Worm (Caenorhabditis elegans) whole organism, L4 larva: ENCODE results near the gene act-1.

Experiments used
- D1046.2 ChIP-seq: fragments of 200-800 bp; sonication (Bioruptor generic); IDR thresholded peaks from 2 replicates; pipeline ENCODE4 v1.3.6; 2022; ENCODE audit warnings: missing genetic modification characterization, missing compliant biosample characterization
- F10B5.3 ChIP-seq: sonication (generic microtip); optimal IDR thresholded peaks from 2 replicates; lab custom pipeline; 2016; ENCODE audit warnings: mild to moderate bottlenecking, missing genetic modification characterization, missing compliant biosample characterization
- F26F4.8 ChIP-seq: fragments of 200-800 bp; sonication (Bioruptor generic); conservative IDR thresholded peaks from 2 replicates; pipeline ENCODE4 v1.3.6; 2022; ENCODE audit warnings: missing genetic modification characterization, missing compliant biosample characterization
- F37D6.2 ChIP-seq: sonication (generic microtip); optimal IDR thresholded peaks from 2 replicates; lab custom pipeline; 2016; ENCODE audit warnings: mild to moderate bottlenecking, missing genetic modification characterization, missing compliant biosample characterization
- T20F7.1 ChIP-seq: fragments of 200-800 bp; sonication (Bioruptor generic); optimal IDR thresholded peaks from 2 replicates; lab custom pipeline; 2018; ENCODE audit warnings: mild to moderate bottlenecking, missing genetic modification characterization, missing compliant biosample characterization
- Y105C5A.15 ChIP-seq: fragments of 200-800 bp; sonication (Bioruptor generic); IDR thresholded peaks from 2 replicates; pipeline ENCODE4 v1.3.6; 2022; ENCODE audit warnings: missing genetic modification characterization, missing compliant biosample characterization
- Y48G9A.11 ChIP-seq: fragments of 200-800 bp; sonication (Bioruptor generic); IDR thresholded peaks from 2 replicates; pipeline ENCODE4 v1.3.6; 2022; ENCODE audit warnings: missing genetic modification reagents, missing genetic modification characterization, missing compliant biosample characterization
- ZK546.5 ChIP-seq, 2 experiments: sonication (generic microtip); optimal IDR thresholded peaks; 2 replicates each; lab custom pipeline; 2017; ENCODE audit warnings: missing biosample characterization in 2 of 2, missing genetic modification characterization in 2 of 2
- aly-2 ChIP-seq: sonication (generic microtip); optimal IDR thresholded peaks from 2 replicates; lab custom pipeline; 2018; ENCODE audit warnings: missing biosample characterization, missing genetic modification characterization
- arid-1 ChIP-seq: fragments of 200-800 bp; sonication (Bioruptor generic); conservative IDR thresholded peaks from 2 replicates; pipeline ENCODE4 v1.3.6; 2022; ENCODE audit warnings: missing genetic modification reagents, missing genetic modification characterization, missing compliant biosample characterization
- ceh-20 ChIP-seq: fragments of 200-800 bp; sonication (Bioruptor generic); IDR thresholded peaks from 2 replicates; pipeline ENCODE4 v1.3.6; 2022; ENCODE audit warnings: missing genetic modification reagents, missing genetic modification characterization, missing compliant biosample characterization
- ceh-32 ChIP-seq: sonication (generic microtip); optimal IDR thresholded peaks from 2 replicates; lab custom pipeline; 2016; ENCODE audit warnings: mild to moderate bottlenecking, missing genetic modification characterization, missing compliant biosample characterization; ENCODE audit not compliant: poor library complexity
- ceh-82 ChIP-seq: sonication (generic microtip); optimal IDR thresholded peaks from 2 replicates; lab custom pipeline; 2017; ENCODE audit warnings: missing biosample characterization, missing genetic modification characterization
- daf-19 ChIP-seq: fragments of 200-800 bp; sonication (Bioruptor generic); conservative IDR thresholded peaks from 2 replicates; pipeline ENCODE4 v1.3.6; 2022; ENCODE audit warnings: missing genetic modification characterization, missing compliant biosample characterization
- dpl-1 ChIP-seq: fragments of 150-350 bp; optimal IDR thresholded peaks from 2 replicates; lab custom pipeline; 2014; ENCODE audit warnings: missing biosample characterization, missing genetic modification reagents, missing genetic modification characterization
- dve-1 ChIP-seq: sonication (generic microtip); optimal IDR thresholded peaks from 2 replicates; lab custom pipeline; 2017; ENCODE audit warnings: antibody characterized with exemption, mild to moderate bottlenecking, missing genetic modification characterization, missing compliant biosample characterization; ENCODE audit not compliant: insufficient read depth
- egl-27 ChIP-seq: sonication (generic microtip); optimal IDR thresholded peaks from 3 replicates; lab custom pipeline; 2017; ENCODE audit warnings: missing biosample characterization, missing genetic modification reagents, missing genetic modification characterization
- egl-43 ChIP-seq: fragments of 200-800 bp; sonication (Bioruptor generic); IDR thresholded peaks from 2 replicates; pipeline ENCODE4 v1.3.6; 2022; ENCODE audit warnings: missing genetic modification reagents, missing genetic modification characterization, missing compliant biosample characterization
- hlh-30 ChIP-seq: sonication (generic microtip); optimal IDR thresholded peaks from 2 replicates; lab custom pipeline; 2017; ENCODE audit warnings: antibody characterized with exemption, mild to moderate bottlenecking, missing genetic modification characterization, missing compliant biosample characterization; ENCODE audit not compliant: insufficient read depth
- lin-1 ChIP-seq: fragments of 200-800 bp; sonication (Bioruptor generic); IDR thresholded peaks from 2 replicates; pipeline ENCODE4 v1.3.6; 2022; ENCODE audit warnings: missing genetic modification reagents, missing genetic modification characterization, missing compliant biosample characterization
- lin-39 ChIP-seq: fragments of 150-350 bp; optimal IDR thresholded peaks from 2 replicates; lab custom pipeline; 2014; ENCODE audit warnings: missing biosample characterization, missing genetic modification reagents, missing genetic modification characterization
- lir-3 ChIP-seq: sonication (generic microtip); optimal IDR thresholded peaks from 2 replicates; lab custom pipeline; 2016; ENCODE audit warnings: mild to moderate bottlenecking, missing genetic modification characterization, missing compliant biosample characterization
- mdt-29 ChIP-seq: fragments of 200-800 bp; sonication (Bioruptor generic); IDR thresholded peaks from 2 replicates; pipeline ENCODE4 v1.3.6; 2022; ENCODE audit warnings: missing genetic modification reagents, missing genetic modification characterization, missing compliant biosample characterization
- mep-1 ChIP-seq: fragments of 150-350 bp; sonication (generic microtip); optimal IDR thresholded peaks from 3 replicates; lab custom pipeline; 2014; ENCODE audit warnings: missing biosample characterization, missing genetic modification characterization
- nhr-10 ChIP-seq: fragments of 150-350 bp; optimal IDR thresholded peaks from 2 replicates; lab custom pipeline; 2014; ENCODE audit warnings: missing biosample characterization, missing genetic modification characterization
- nhr-237 ChIP-seq: sonication (generic microtip); optimal IDR thresholded peaks from 2 replicates; lab custom pipeline; 2017; ENCODE audit warnings: missing biosample characterization, missing genetic modification characterization
- nhr-28 ChIP-seq: fragments of 150-350 bp; optimal IDR thresholded peaks from 2 replicates; lab custom pipeline; 2014; ENCODE audit warnings: missing biosample characterization, missing genetic modification characterization
- pqm-1 ChIP-seq: sonication (generic microtip); optimal IDR thresholded peaks from 2 replicates; lab custom pipeline; 2017; ENCODE audit warnings: missing biosample characterization, missing genetic modification characterization
- rbr-2 ChIP-seq: sonication (generic microtip); optimal IDR thresholded peaks from 2 replicates; lab custom pipeline; 2016; ENCODE audit warnings: missing genotype, missing genetic modification characterization, missing compliant biosample characterization
- sdz-12 ChIP-seq: fragments of 200-800 bp; sonication (Bioruptor generic); optimal IDR thresholded peaks from 2 replicates; lab custom pipeline; 2018; ENCODE audit warnings: mild to moderate bottlenecking, missing genetic modification characterization, missing compliant biosample characterization
- skn-1 ChIP-seq: fragments of 150-350 bp; optimal IDR thresholded peaks from 2 replicates; lab custom pipeline; 2014; ENCODE audit warnings: missing biosample characterization, missing genetic modification characterization
- snpc-1.2 ChIP-seq: fragments of 200-800 bp; sonication (Bioruptor generic); IDR thresholded peaks from 2 replicates; pipeline ENCODE4 v1.3.6; 2022; ENCODE audit warnings: missing genetic modification reagents, missing genetic modification characterization, missing compliant biosample characterization
- spr-3 ChIP-seq: fragments of 200-800 bp; sonication (Bioruptor generic); optimal IDR thresholded peaks from 2 replicates; lab custom pipeline; 2018; ENCODE audit warnings: mild to moderate bottlenecking, missing genetic modification characterization, missing compliant biosample characterization
- tra-1 ChIP-seq: fragments of 200-800 bp; sonication (Bioruptor generic); IDR thresholded peaks from 2 replicates; pipeline ENCODE4 v1.3.6; 2022; ENCODE audit warnings: missing genetic modification reagents, missing genetic modification characterization, missing compliant biosample characterization
- unc-130 ChIP-seq: sonication (generic microtip); optimal IDR thresholded peaks from 2 replicates; lab custom pipeline; 2016; ENCODE audit warnings: missing genetic modification reagents, missing genetic modification characterization, missing compliant biosample characterization
- unc-62 ChIP-seq, 3 experiments: fragments of 150-350 bp in 1 of 3; sonication (generic microtip); optimal IDR thresholded peaks in 2 of 3; peaks in 1 of 3; 1 replicate in 1 of 3; 2 replicates in 2 of 3; lab custom pipeline; 2014 to 2017; ENCODE audit warnings: missing biosample characterization in 3 of 3, missing genetic modification characterization in 3 of 3, missing genetic modification reagents in 3 of 3, missing genotype in 1 of 3
- zag-1 ChIP-seq: fragments of 150-350 bp; optimal IDR thresholded peaks from 2 replicates; lab custom pipeline; 2014; ENCODE audit warnings: missing biosample characterization, missing genetic modification characterization
- zip-2 ChIP-seq: fragments of 150-350 bp; optimal IDR thresholded peaks from 2 replicates; lab custom pipeline; 2014; ENCODE audit warnings: missing biosample characterization, missing genetic modification characterization
- ztf-11 ChIP-seq: fragments of 150-350 bp; optimal IDR thresholded peaks from 2 replicates; lab custom pipeline; 2014; ENCODE audit warnings: missing biosample characterization, missing genetic modification characterization

act-1 gene

DNA sequence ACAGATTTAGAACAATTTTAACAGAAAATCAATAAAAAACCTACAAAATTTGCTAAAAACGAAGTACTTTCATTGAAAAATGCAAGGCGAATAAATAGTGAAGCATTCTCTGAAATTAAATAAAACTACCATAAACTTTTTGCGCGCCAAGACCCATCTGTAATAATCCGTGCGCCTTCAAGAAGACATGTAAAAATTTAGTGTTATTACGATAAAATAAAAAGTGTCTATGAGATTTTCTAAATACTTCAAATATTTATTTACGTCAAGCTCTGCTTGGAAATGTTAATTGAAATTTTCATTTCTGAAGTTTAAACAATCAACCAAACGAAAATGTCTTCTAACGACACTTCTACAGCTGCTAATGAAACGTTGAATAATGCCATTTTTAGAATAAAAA is 40.8 kb upstream of the act-1 start, which contains the start of gene C45B11.9:
Gene C45B11.9 (plus strand): TSS at position 301 of the 400 bp plus-strand sequence.
- TF ChIP-seq F37D6.2 (tag; lab: Kevin White, UChicago) (no peak), dve-1 (tag; lab: Kevin White, UChicago) (no peak), D1046.2 (GFP tag; lab: Robert Waterston, UW) (no peak), F10B5.3 (tag; lab: Kevin White, UChicago) (no peak), F26F4.8 (no peak), sdz-12 (GFP tag; lab: Kevin White, UChicago) (no peak), egl-27 (tag; lab: Kevin White, UChicago) (no peak), nhr-10 (tag; lab: Kevin White, UChicago) (no peak), rbr-2 (tag; lab: Kevin White, UChicago) (no peak), hlh-30 (tag; lab: Kevin White, UChicago) (no peak), ceh-32 (tag; lab: Kevin White, UChicago) (no peak), unc-130 (GFP tag; lab: Kevin White, UChicago) (no peak), zip-2 (tag; lab: Kevin White, UChicago) (no peak), nhr-28 (tag; lab: Kevin White, UChicago) (no peak), arid-1 (GFP tag; lab: Robert Waterston, UW) (no peak), lir-3 (tag; lab: Kevin White, UChicago) (no peak), egl-43 (GFP tag; lab: Robert Waterston, UW) (no peak)

DNA sequence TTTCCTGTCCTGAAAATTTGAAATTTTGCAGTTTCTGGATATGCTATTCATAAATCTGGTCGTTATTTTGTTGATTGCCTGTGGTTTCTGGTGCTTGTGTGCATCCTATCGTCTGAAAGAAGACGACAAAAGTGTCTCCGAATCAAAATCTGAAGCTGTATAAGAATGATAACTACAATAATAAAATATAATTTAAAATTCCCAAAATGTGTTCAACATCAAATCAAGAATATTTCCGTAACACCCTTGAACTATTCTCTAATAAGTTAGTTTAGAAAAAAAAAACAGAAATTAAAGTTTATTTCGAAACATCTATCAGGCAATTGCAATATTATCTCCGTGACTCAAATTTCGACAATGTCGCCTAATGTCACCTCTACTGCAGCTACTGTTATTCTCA is 40.4 kb upstream of the act-1 start, which contains the start of gene C45B11.8:
Gene C45B11.8 (plus strand): TSS at position 301 of the 400 bp plus-strand sequence.
- TF ChIP-seq daf-19 (GFP tag; lab: Robert Waterston, UW) (no peak), ceh-32 (tag; lab: Kevin White, UChicago) (no peak), zag-1 (tag; lab: Kevin White, UChicago) (no peak), aly-2 (no peak), ztf-11 (tag; lab: Kevin White, UChicago) (no peak), pqm-1 (no peak), mdt-29 (GFP tag; lab: Robert Waterston, UW) (no peak), spr-3 (GFP tag; lab: Kevin White, UChicago) (no peak), Y105C5A.15 (GFP tag; lab: Robert Waterston, UW) (no peak), zip-2 (tag; lab: Kevin White, UChicago) (no peak), mep-1 (tag; lab: Kevin White, UChicago) (no peak), nhr-28 (tag; lab: Kevin White, UChicago) (no peak), ceh-82 (tag; lab: Kevin White, UChicago) (no peak), T20F7.1 (no peak), tra-1 (GFP tag; lab: Robert Waterston, UW) (no peak), snpc-1.2 (GFP tag; lab: Robert Waterston, UW) (no peak), Y48G9A.11 (GFP tag; lab: Robert Waterston, UW) (no peak), lin-39 (tag; lab: Kevin White, UChicago) (no peak), skn-1 (tag; lab: Kevin White, UChicago) (no peak), ceh-20 (GFP tag; lab: Robert Waterston, UW) (no peak)

DNA sequence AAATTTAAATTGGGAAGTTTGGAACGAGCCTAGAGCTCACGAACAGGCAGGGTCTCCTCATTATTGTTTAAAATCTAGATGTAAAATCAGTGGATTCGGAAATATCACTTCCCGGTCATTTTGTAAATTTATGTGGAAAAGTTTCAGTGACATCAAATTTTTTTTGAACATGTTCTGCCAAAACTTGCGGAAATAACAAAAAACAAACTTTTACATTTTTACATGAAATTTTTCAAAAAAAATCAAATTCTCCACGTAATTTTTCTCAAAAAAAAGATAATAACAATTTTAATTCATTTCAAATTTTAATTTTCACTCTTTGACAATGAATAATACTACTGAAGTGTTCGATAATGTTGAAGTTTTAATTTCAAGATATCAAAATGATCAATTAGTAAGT is 39.4 kb upstream of the act-1 start, which contains the start of gene C45B11.5:
Gene C45B11.5 (plus strand): TSS at position 301 of the 400 bp plus-strand sequence.
- TF ChIP-seq ZK546.5 (tag; optimal IDR thresholded peaks at IDR 0.05; lab: Kevin White, UChicago) (no peak), egl-27 (tag; lab: Kevin White, UChicago) (no peak), lin-1 (GFP tag; lab: Robert Waterston, UW) (no peak), unc-62 (GFP tag; optimal IDR thresholded peaks at IDR 0.05 in 1 of 2; lab: Kevin White, UChicago) (no peak), unc-62 (tag; optimal IDR thresholded peaks at IDR 0.05; lab: Kevin White, UChicago) (no peak), nhr-237 (tag; lab: Kevin White, UChicago) (no peak), dpl-1 (GFP tag; lab: Kevin White, UChicago) (no peak), D1046.2 (GFP tag; lab: Robert Waterston, UW) (no peak)
